Fruit fly (Drosophila melanogaster) whole organism, embryonic: ENCODE measurements around the gene CG13471.
A peak's percentile ranks its signal among the peaks of the same experiment; 100 is the strongest.

ENCODE experiments used
- C15 ChIP-seq: fragments of 200-800 bp; sonication (Bioruptor generic); IDR thresholded peaks from 3 replicates; pipeline ENCODE4 v1.3.6; 2022; ENCODE audit warnings: missing biosample characterization, missing genetic modification characterization
- CG10431 ChIP-seq: fragments of 200-800 bp; sonication (Bioruptor generic); optimal IDR thresholded peaks from 3 replicates; lab custom pipeline; 2018; ENCODE audit warnings: missing biosample characterization, mild to moderate bottlenecking, missing genetic modification characterization
- CG10654 ChIP-seq: fragments of 200-800 bp; sonication (Bioruptor generic); optimal IDR thresholded peaks from 2 replicates; lab custom pipeline; 2016; ENCODE audit warnings: missing biosample characterization, missing genetic modification characterization
- CG11398 ChIP-seq: fragments of 200-800 bp; sonication (Bioruptor generic); optimal IDR thresholded peaks from 2 replicates; lab custom pipeline; 2016; ENCODE audit warnings: missing biosample characterization, missing genetic modification characterization
- CG12391 ChIP-seq: fragments of 200-800 bp; sonication (Bioruptor generic); optimal IDR thresholded peaks from 3 replicates; lab custom pipeline; 2018; ENCODE audit warnings: missing biosample characterization, mild to moderate bottlenecking, missing genetic modification characterization, moderate library complexity
- CG1529 ChIP-seq: fragments of 200-800 bp; sonication (Bioruptor generic); optimal IDR thresholded peaks from 3 replicates; lab custom pipeline; 2018; ENCODE audit warnings: missing biosample characterization, missing genetic modification characterization
- CG1647 ChIP-seq: fragments of 200-800 bp; sonication (Bioruptor generic); optimal IDR thresholded peaks from 3 replicates; lab custom pipeline; 2016; ENCODE audit warnings: missing biosample characterization, missing genetic modification characterization
- CG17612 ChIP-seq: fragments of 200-800 bp; sonication (Bioruptor generic); IDR thresholded peaks from 2 replicates; pipeline ENCODE4 v1.3.6; 2022; ENCODE audit warnings: missing biosample characterization, missing genetic modification characterization
- CG18764 ChIP-seq: fragments of 200-800 bp; sonication (Bioruptor generic); optimal IDR thresholded peaks from 3 replicates; lab custom pipeline; 2016; ENCODE audit warnings: missing biosample characterization, missing genetic modification characterization
- CG2129 ChIP-seq: fragments of 200-800 bp; sonication (Bioruptor generic); IDR thresholded peaks from 2 replicates; pipeline ENCODE4 v1.3.6; 2022; ENCODE audit warnings: missing biosample characterization, missing genetic modification characterization; ENCODE audit not compliant: partially characterized antibody
- CG2889 ChIP-seq: fragments of 200-800 bp; sonication (Bioruptor generic); IDR thresholded peaks from 3 replicates; pipeline ENCODE4 v1.3.6; 2022; ENCODE audit warnings: missing biosample characterization, missing genetic modification characterization
- CG30431 ChIP-seq: fragments of 200-800 bp; sonication (Bioruptor generic); optimal IDR thresholded peaks from 2 replicates; lab custom pipeline; 2017; ENCODE audit warnings: missing biosample characterization, missing genetic modification characterization
- CG31441 ChIP-seq: fragments of 200-800 bp; sonication (Bioruptor generic); IDR thresholded peaks from 2 replicates; pipeline ENCODE4 v1.3.6; 2022; ENCODE audit warnings: missing biosample characterization, missing genetic modification characterization
- CG3163 ChIP-seq: fragments of 200-800 bp; sonication (Bioruptor generic); optimal IDR thresholded peaks from 3 replicates; lab custom pipeline; 2016; ENCODE audit warnings: missing biosample characterization, missing genetic modification characterization
- CG3407 ChIP-seq: fragments of 200-800 bp; sonication (Bioruptor generic); optimal IDR thresholded peaks from 2 replicates; lab custom pipeline; 2018; ENCODE audit warnings: missing biosample characterization, mild to moderate bottlenecking, missing genetic modification characterization
- CG34422 ChIP-seq: fragments of 200-800 bp; sonication (Bioruptor generic); IDR thresholded peaks from 3 replicates; pipeline ENCODE4 v1.3.6; 2022; ENCODE audit warnings: missing biosample characterization, missing genetic modification characterization
- CG4820 ChIP-seq: fragments of 200-800 bp; sonication (Bioruptor generic); optimal IDR thresholded peaks from 3 replicates; lab custom pipeline; 2016; ENCODE audit warnings: missing biosample characterization, missing genetic modification characterization
- CG6175 ChIP-seq: fragments of 200-800 bp; sonication (Bioruptor generic); IDR thresholded peaks from 3 replicates; pipeline ENCODE4 v1.3.6; 2022; ENCODE audit warnings: missing biosample characterization, missing genetic modification characterization
- CG6254 ChIP-seq: fragments of 200-800 bp; sonication (Bioruptor generic); optimal IDR thresholded peaks from 3 replicates; lab custom pipeline; 2017; ENCODE audit warnings: mild to moderate bottlenecking, missing biosample characterization, missing genetic modification reagents, missing genetic modification characterization
- CG6683 ChIP-seq: fragments of 200-800 bp; sonication (Bioruptor generic); optimal IDR thresholded peaks from 2 replicates; lab custom pipeline; 2017; ENCODE audit warnings: missing biosample characterization, mild to moderate bottlenecking, missing genetic modification characterization, missing genetic modification reagents
- CG7928 ChIP-seq: fragments of 200-800 bp; sonication (Bioruptor generic); optimal IDR thresholded peaks from 2 replicates; lab custom pipeline; 2017; ENCODE audit warnings: missing biosample characterization, mild to moderate bottlenecking, missing genetic modification characterization
- CG8388 ChIP-seq: fragments of 200-800 bp; sonication (Bioruptor generic); optimal IDR thresholded peaks from 2 replicates; lab custom pipeline; 2019; ENCODE audit warnings: missing biosample characterization, mild to moderate bottlenecking, missing genetic modification characterization, moderate library complexity
- CG8944 ChIP-seq: fragments of 200-800 bp; sonication (Bioruptor generic); optimal IDR thresholded peaks from 3 replicates; lab custom pipeline; 2016; ENCODE audit warnings: missing biosample characterization, missing genetic modification characterization
- CG9437 ChIP-seq: fragments of 200-800 bp; sonication (Bioruptor generic); optimal IDR thresholded peaks from 2 replicates; lab custom pipeline; 2018; ENCODE audit warnings: missing biosample characterization, mild to moderate bottlenecking, missing genetic modification characterization
- D19A ChIP-seq: fragments of 200-800 bp; optimal IDR thresholded peaks from 3 replicates; lab custom pipeline; 2019; ENCODE audit warnings: missing biosample characterization, mild to moderate bottlenecking, missing genetic modification characterization, moderate library complexity
- Deaf1 ChIP-seq: fragments of 200-800 bp; optimal IDR thresholded peaks from 3 replicates; lab custom pipeline; 2019; ENCODE audit warnings: missing biosample characterization, mild to moderate bottlenecking, missing genetic modification characterization, moderate library complexity
- Elba2 ChIP-seq: fragments of 200-800 bp; sonication (Bioruptor generic); optimal IDR thresholded peaks from 3 replicates; lab custom pipeline; 2016; ENCODE audit warnings: missing biosample characterization, missing genetic modification characterization
- Ets65A ChIP-seq: fragments of 200-800 bp; sonication (Bioruptor generic); peaks from one replicate; lab custom pipeline; 2016; ENCODE audit warnings: missing biosample characterization, missing genetic modification characterization
- Hmr ChIP-seq: fragments of 200-800 bp; sonication (Bioruptor generic); optimal IDR thresholded peaks from 3 replicates; lab custom pipeline; 2017; ENCODE audit warnings: mild to moderate bottlenecking, missing biosample characterization, missing genetic modification reagents, missing genetic modification characterization
- Hmx ChIP-seq: fragments of 200-800 bp; sonication (Bioruptor generic); optimal IDR thresholded peaks from 2 replicates; lab custom pipeline; 2016; ENCODE audit warnings: missing biosample characterization, missing genetic modification characterization
- Lpt ChIP-seq: fragments of >200 bp; optimal IDR thresholded peaks from 2 replicates; lab custom pipeline; 2018; ENCODE audit warnings: missing biosample characterization, missing genetic modification characterization
- Oaz ChIP-seq: fragments of 200-800 bp; sonication (Bioruptor generic); IDR thresholded peaks from 2 replicates; pipeline ENCODE4 v1.3.6; 2022; ENCODE audit warnings: missing biosample characterization, missing genetic modification characterization
- Scr ChIP-seq: fragments of 200-800 bp; sonication (Bioruptor generic); IDR thresholded peaks from 2 replicates; pipeline ENCODE4 v1.3.6; 2022; ENCODE audit warnings: missing biosample characterization, missing genetic modification characterization; ENCODE audit not compliant: partially characterized antibody
- ato ChIP-seq: fragments of 200-800 bp; sonication (Bioruptor generic); IDR thresholded peaks from 2 replicates; pipeline ENCODE4 v1.3.6; 2022; ENCODE audit warnings: missing biosample characterization, missing genetic modification characterization; ENCODE audit not compliant: partially characterized antibody
- bbx ChIP-seq: fragments of 200-800 bp; sonication (Bioruptor generic); IDR thresholded peaks from 2 replicates; pipeline ENCODE4 v1.3.6; 2022; ENCODE audit warnings: missing biosample characterization, missing genetic modification characterization; ENCODE audit not compliant: partially characterized antibody
- ci ChIP-seq: fragments of 200-800 bp; sonication (Bioruptor generic); IDR thresholded peaks from 3 replicates; pipeline ENCODE4 v1.3.6; 2022; ENCODE audit warnings: missing biosample characterization, missing genetic modification characterization
- dmrt99B ChIP-seq: fragments of 200-800 bp; sonication (Bioruptor generic); optimal IDR thresholded peaks from 2 replicates; lab custom pipeline; 2018; ENCODE audit warnings: missing biosample characterization, mild to moderate bottlenecking, missing genetic modification characterization, moderate library complexity
- ems ChIP-seq: fragments of 200-800 bp; sonication (Bioruptor generic); optimal IDR thresholded peaks from 3 replicates; lab custom pipeline; 2016; ENCODE audit warnings: missing biosample characterization, missing genetic modification characterization
- exex ChIP-seq: fragments of 200-800 bp; sonication (Bioruptor generic); optimal IDR thresholded peaks from 4 replicates; lab custom pipeline; 2018; ENCODE audit warnings: missing biosample characterization, mild to moderate bottlenecking, missing genetic modification characterization, moderate library complexity
- eyg ChIP-seq: fragments of 200-800 bp; sonication (Bioruptor generic); optimal IDR thresholded peaks from 3 replicates; lab custom pipeline; 2016; ENCODE audit warnings: missing biosample characterization, missing genetic modification characterization
- inv ChIP-seq: fragments of 200-800 bp; sonication (Bioruptor generic); IDR thresholded peaks from 2 replicates; pipeline ENCODE4 v1.3.6; 2022; ENCODE audit warnings: missing biosample characterization, missing genetic modification characterization; ENCODE audit not compliant: partially characterized antibody
- kah ChIP-seq: fragments of 200-800 bp; sonication (Bioruptor generic); optimal IDR thresholded peaks from 2 replicates; lab custom pipeline; 2018; ENCODE audit warnings: missing biosample characterization, mild to moderate bottlenecking, missing genetic modification characterization
- lab ChIP-seq: fragments of 200-800 bp; sonication (Bioruptor generic); optimal IDR thresholded peaks from 3 replicates; lab custom pipeline; 2017; ENCODE audit warnings: missing biosample characterization, missing genetic modification characterization, mild to moderate bottlenecking, moderate library complexity, missing genetic modification reagents
- nau ChIP-seq: fragments of 200-800 bp; sonication (Bioruptor generic); optimal IDR thresholded peaks from 3 replicates; lab custom pipeline; 2017; ENCODE audit warnings: missing biosample characterization, mild to moderate bottlenecking, missing genetic modification characterization, missing genetic modification reagents
- nerfin-2 ChIP-seq: fragments of 200-800 bp; sonication (Bioruptor generic); IDR thresholded peaks from 2 replicates; pipeline ENCODE4 v1.3.6; 2022; ENCODE audit warnings: missing biosample characterization, missing genetic modification characterization; ENCODE audit not compliant: partially characterized antibody
- ro ChIP-seq: fragments of 200-800 bp; sonication (Bioruptor generic); IDR thresholded peaks from 2 replicates; pipeline ENCODE4 v1.3.6; 2022; ENCODE audit warnings: missing biosample characterization, missing genetic modification characterization
- shn ChIP-seq: fragments of 200-800 bp; sonication (Bioruptor generic); optimal IDR thresholded peaks from 3 replicates; lab custom pipeline; 2016; ENCODE audit warnings: missing biosample characterization, missing genetic modification characterization
- tll ChIP-seq, 2 experiments: fragments of 200-800 bp in 1 of 2; fragments of >200 bp in 1 of 2; sonication (Bioruptor generic) in 1 of 2; optimal IDR thresholded peaks; 2 replicates each; lab custom pipeline; 2017 to 2019; ENCODE audit warnings: missing biosample characterization in 2 of 2, missing genetic modification characterization in 2 of 2, mild to moderate bottlenecking in 1 of 2, moderate library complexity in 1 of 2

The CG13471 gene

dm6 chr3L:14755951-14756723 lies 22.8 kb upstream of the CG13471 start (continued):
- TF ChIP-seq ato (GFP tag; lab: Robert Waterston, UW), result 0 out of 2 replicates have a peak, but pooled peaks have one; percentile 20
- TF ChIP-seq CG30431, result no peak
- TF ChIP-seq CG9437 (GFP tag; lab: Kevin White, UChicago), result peak; percentile 89
- peak; percentile 73 for TF ChIP-seq CG8944 (GFP tag; lab: Kevin White, UChicago)
- peak; percentile 65; the same call in 2 of the 3 replicates for TF ChIP-seq CG6175 (GFP tag; lab: Robert Waterston, UW)
- TF ChIP-seq ems (GFP tag; lab: Kevin White, UChicago), result peak; percentile 79
- peak; percentile 89 for TF ChIP-seq Hmr (GFP tag; lab: Kevin White, UChicago)
- TF ChIP-seq CG6254, result peak; percentile 60
- TF ChIP-seq CG34422 (GFP tag; lab: Robert Waterston, UW), result peak; percentile 67; the same call in 2 of the 3 replicates
- TF ChIP-seq Lpt (GFP tag; lab: Kevin White, UChicago), result no peak
- TF ChIP-seq tll (GFP tag; optimal IDR thresholded peaks at IDR 0.05; lab: Kevin White, UChicago), result no peak
- TF ChIP-seq lab (GFP tag; lab: Kevin White, UChicago), result peak; percentile 92
- TF ChIP-seq eyg (GFP tag; lab: Kevin White, UChicago), result peak; percentile 22
- no peak for TF ChIP-seq nerfin-2 (GFP tag; lab: Robert Waterston, UW)
- TF ChIP-seq Ets65A, result peak; percentile 98
- peak; percentile 83 for TF ChIP-seq CG1529 (GFP tag; lab: Kevin White, UChicago)
- TF ChIP-seq CG3407 (GFP tag; lab: Kevin White, UChicago), result peak; percentile 69
- peak; percentile 44; the same call in 1 of the 2 replicates for TF ChIP-seq bbx (GFP tag; lab: Robert Waterston, UW)
- TF ChIP-seq CG17612 (GFP tag; lab: Robert Waterston, UW), result no peak
- TF ChIP-seq CG7928 (GFP tag; lab: Kevin White, UChicago), result peak; percentile 65
- no peak for TF ChIP-seq C15 (GFP tag; lab: Robert Waterston, UW)
- peak; percentile 36; the same call in 1 of the 2 replicates for TF ChIP-seq ro (GFP tag; lab: Robert Waterston, UW)
- TF ChIP-seq shn (GFP tag; lab: Kevin White, UChicago), result peak; percentile 72
- peak; percentile 84 for TF ChIP-seq CG8388
- TF ChIP-seq CG1647, result peak; percentile 72
- TF ChIP-seq inv (GFP tag; lab: Robert Waterston, UW), result no peak; the same call in 1 of the 2 replicates
- peak; percentile 84 for TF ChIP-seq nau
- peak; percentile 72 for TF ChIP-seq CG10654
- no peak for TF ChIP-seq CG11398 (GFP tag; lab: Kevin White, UChicago)
- peak; percentile 83 for TF ChIP-seq CG4820
- no peak for TF ChIP-seq Elba2 (GFP tag; lab: Kevin White, UChicago)
- TF ChIP-seq CG12391 (tag; lab: Kevin White, UChicago), result peak; percentile 89
- peak; percentile 72; the same call in 1 of the 3 replicates for TF ChIP-seq CG2889 (GFP tag; lab: Robert Waterston, UW)
- TF ChIP-seq Oaz (GFP tag; lab: Robert Waterston, UW), result peak; percentile 74
- TF ChIP-seq ci (GFP tag; lab: Robert Waterston, UW), result peak; percentile 72; the same call in 1 of the 3 replicates
- no peak; the same call in 1 of the 2 replicates for TF ChIP-seq Scr (GFP tag; lab: Robert Waterston, UW)
- TF ChIP-seq CG18764, result peak; percentile 17
- TF ChIP-seq CG2129 (GFP tag; lab: Robert Waterston, UW), result no peak
- peak; percentile 56 for TF ChIP-seq exex
- peak; percentile 51 for TF ChIP-seq kah (GFP tag; lab: Kevin White, UChicago)
- TF ChIP-seq CG6683, result peak; percentile 75
- TF ChIP-seq D19A (tag; lab: Kevin White, UChicago), result peak; percentile 83
- TF ChIP-seq dmrt99B (tag; lab: Kevin White, UChicago), result peak; percentile 95
- peak; percentile 88 for TF ChIP-seq CG31441 (GFP tag; lab: Robert Waterston, UW)
- TF ChIP-seq CG3163, result no peak
- TF ChIP-seq CG10431, result peak; percentile 43
- TF ChIP-seq Deaf1, result peak; percentile 62
- peak; percentile 89 for TF ChIP-seq Hmx (GFP tag; lab: Kevin White, UChicago)
